Worm (Caenorhabditis elegans) whole organism, young adult: ENCODE data around the gene fbxb-34.
"Not testable (repeated sequence)": the region's sequence is repeated elsewhere in the genome, so short reads cannot be mapped to it uniquely, and the experiment has no call there.

Experiments used
- B0035.1 ChIP-seq: sonication (generic microtip); optimal IDR thresholded peaks from 2 replicates; lab custom pipeline; 2016; ENCODE audit warnings: missing genetic modification characterization, mild to moderate bottlenecking, missing compliant biosample characterization, missing genotype, missing genetic modification reagents
- B0261.1 ChIP-seq: sonication (generic microtip); optimal IDR thresholded peaks from 2 replicates; lab custom pipeline; 2016; ENCODE audit warnings: mild to moderate bottlenecking, missing genetic modification characterization, moderate library complexity, missing compliant biosample characterization
- B0336.3 ChIP-seq: fragments of 200-800 bp; sonication (Bioruptor generic); IDR thresholded peaks from 2 replicates; pipeline ENCODE4 v1.3.6; 2022; ENCODE audit warnings: missing genetic modification characterization, missing compliant biosample characterization
- C06A6.2 ChIP-seq: fragments of 200-800 bp; sonication (Bioruptor generic); conservative IDR thresholded peaks from 2 replicates; pipeline ENCODE4 v1.3.6; 2022; ENCODE audit warnings: missing genetic modification characterization, missing compliant biosample characterization
- F10E7.11 ChIP-seq: sonication (generic microtip); optimal IDR thresholded peaks from 2 replicates; lab custom pipeline; 2017; ENCODE audit warnings: mild to moderate bottlenecking, missing genetic modification characterization, moderate library complexity, missing compliant biosample characterization
- F22D6.2 ChIP-seq: sonication (generic microtip); optimal IDR thresholded peaks from 2 replicates; lab custom pipeline; 2016; ENCODE audit warnings: mild to moderate bottlenecking, missing genetic modification characterization, missing compliant biosample characterization
- F39B2.1 ChIP-seq: fragments of 200-800 bp; sonication (Bioruptor generic); IDR thresholded peaks from 2 replicates; pipeline ENCODE4 v1.3.6; 2022; ENCODE audit warnings: missing genetic modification reagents, missing genetic modification characterization, missing compliant biosample characterization
- F57C9.4 ChIP-seq: sonication (generic microtip); optimal IDR thresholded peaks from 2 replicates; lab custom pipeline; 2017; ENCODE audit warnings: mild to moderate bottlenecking, missing genetic modification characterization, missing compliant biosample characterization
- K11D2.4 ChIP-seq: fragments of 200-800 bp; sonication (Bioruptor generic); IDR thresholded peaks from 2 replicates; pipeline ENCODE4 v1.3.6; 2022; ENCODE audit warnings: missing genetic modification reagents, missing genetic modification characterization, missing compliant biosample characterization
- K12H6.12 ChIP-seq: fragments of 200-800 bp; sonication (Bioruptor generic); optimal IDR thresholded peaks from 2 replicates; lab custom pipeline; 2018; ENCODE audit warnings: mild to moderate bottlenecking, missing genetic modification characterization, missing compliant biosample characterization
- T26A5.8 ChIP-seq: sonication (generic microtip); optimal IDR thresholded peaks from 2 replicates; lab custom pipeline; 2016; ENCODE audit warnings: missing genetic modification characterization, missing compliant biosample characterization
- aptf-3 ChIP-seq: fragments of 200-800 bp; sonication (Bioruptor generic); IDR thresholded peaks from 2 replicates; pipeline ENCODE4 v1.3.6; 2022; ENCODE audit warnings: missing genetic modification characterization, missing compliant biosample characterization
- athp-1 ChIP-seq: sonication (generic microtip); optimal IDR thresholded peaks from 2 replicates; lab custom pipeline; 2017; ENCODE audit warnings: mild to moderate bottlenecking, missing genetic modification characterization, missing compliant biosample characterization
- chd-7 ChIP-seq: sonication (generic microtip); optimal IDR thresholded peaks from 2 replicates; lab custom pipeline; 2016; ENCODE audit warnings: mild to moderate bottlenecking, missing genetic modification characterization, moderate library complexity, missing compliant biosample characterization
- dox-1 ChIP-seq: fragments of 200-800 bp; sonication (Bioruptor generic); IDR thresholded peaks from 2 replicates; pipeline ENCODE4 v1.3.6; 2022; ENCODE audit warnings: missing genetic modification reagents, missing genetic modification characterization, missing compliant biosample characterization
- egl-44 ChIP-seq: fragments of 200-800 bp; sonication (Bioruptor generic); IDR thresholded peaks from 2 replicates; pipeline ENCODE4 v1.3.6; 2022; ENCODE audit warnings: missing genetic modification reagents, missing genetic modification characterization, missing compliant biosample characterization
- egrh-3 ChIP-seq: fragments of 200-800 bp; sonication (Bioruptor generic); IDR thresholded peaks from 2 replicates; pipeline ENCODE4 v1.3.6; 2022; ENCODE audit warnings: missing genetic modification reagents, missing genetic modification characterization, missing compliant biosample characterization
- hmg-1.2 ChIP-seq: fragments of 200-800 bp; sonication (Bioruptor generic); IDR thresholded peaks from 2 replicates; pipeline ENCODE4 v1.3.6; 2022; ENCODE audit warnings: missing genetic modification reagents, missing genetic modification characterization, missing compliant biosample characterization
- hmg-20 ChIP-seq: fragments of 200-800 bp; sonication (Bioruptor generic); IDR thresholded peaks from 2 replicates; pipeline ENCODE4 v1.3.6; 2022; ENCODE audit warnings: missing genetic modification reagents, missing genetic modification characterization, missing compliant biosample characterization
- let-607 ChIP-seq, 2 experiments: fragments of 200-800 bp in 1 of 2; sonication (Bioruptor generic) in 1 of 2; sonication (generic microtip) in 1 of 2; optimal IDR thresholded peaks; 2 replicates each; lab custom pipeline; 2016 to 2018; ENCODE audit warnings: mild to moderate bottlenecking in 2 of 2, missing compliant biosample characterization in 2 of 2, missing genetic modification characterization in 2 of 2, moderate library complexity in 2 of 2, missing genotype in 1 of 2
- lin-26 ChIP-seq: fragments of 200-800 bp; sonication (Bioruptor generic); IDR thresholded peaks from 2 replicates; pipeline ENCODE4 v1.3.6; 2022; ENCODE audit warnings: missing genetic modification reagents, missing genetic modification characterization, missing compliant biosample characterization
- lin-40 ChIP-seq: sonication (generic microtip); optimal IDR thresholded peaks from 2 replicates; lab custom pipeline; 2016; ENCODE audit warnings: missing genetic modification characterization, mild to moderate bottlenecking, missing compliant biosample characterization, missing genotype, missing genetic modification reagents
- madf-8 ChIP-seq: fragments of 200-800 bp; sonication (Bioruptor generic); conservative IDR thresholded peaks from 2 replicates; pipeline ENCODE4 v1.3.6; 2022; ENCODE audit warnings: missing genetic modification reagents, missing genetic modification characterization, missing compliant biosample characterization
- mel-28 ChIP-seq: sonication (generic microtip); optimal IDR thresholded peaks from 2 replicates; lab custom pipeline; 2016; ENCODE audit warnings: borderline replicate concordance, mild to moderate bottlenecking, missing genetic modification characterization, missing compliant biosample characterization
- nhr-179 ChIP-seq: sonication (generic microtip); optimal IDR thresholded peaks from 2 replicates; lab custom pipeline; 2016; ENCODE audit warnings: mild to moderate bottlenecking, missing genetic modification characterization, missing compliant biosample characterization
- nhr-27 ChIP-seq: fragments of 200-800 bp; sonication (Bioruptor generic); optimal IDR thresholded peaks from 2 replicates; lab custom pipeline; 2018; ENCODE audit warnings: mild to moderate bottlenecking, missing genetic modification characterization, moderate library complexity, missing compliant biosample characterization
- nhr-80 ChIP-seq: sonication (generic microtip); optimal IDR thresholded peaks from 2 replicates; lab custom pipeline; 2016; ENCODE audit warnings: missing genetic modification characterization, missing compliant biosample characterization
- pha-4 ChIP-seq: fragments of 150-350 bp; sonication (generic microtip); optimal IDR thresholded peaks from 2 replicates; lab custom pipeline; 2014; ENCODE audit warnings: missing biosample characterization, missing genetic modification reagents, missing genetic modification characterization
- rcor-1 ChIP-seq: fragments of 200-800 bp; sonication (Bioruptor generic); IDR thresholded peaks from 2 replicates; pipeline ENCODE4 v1.3.6; 2022; ENCODE audit warnings: missing genetic modification reagents, missing genetic modification characterization, missing compliant biosample characterization
- sea-2 ChIP-seq: fragments of 200-800 bp; sonication (Bioruptor generic); IDR thresholded peaks from 2 replicates; pipeline ENCODE4 v1.3.6; 2022; ENCODE audit warnings: missing genetic modification characterization, missing compliant biosample characterization
- tlf-1 ChIP-seq: fragments of 200-800 bp; sonication (Bioruptor generic); optimal IDR thresholded peaks from 2 replicates; lab custom pipeline; 2018; ENCODE audit warnings: mild to moderate bottlenecking, missing genetic modification characterization, missing compliant biosample characterization
- unc-62 ChIP-seq: fragments of 150-350 bp; optimal IDR thresholded peaks from 2 replicates; lab custom pipeline; 2014; ENCODE audit warnings: missing biosample characterization, missing genetic modification reagents, missing genetic modification characterization
- zfh-2 ChIP-seq: fragments of 200-800 bp; sonication (Bioruptor generic); conservative IDR thresholded peaks from 2 replicates; pipeline ENCODE4 v1.3.6; 2022; ENCODE audit warnings: missing genetic modification reagents, missing genetic modification characterization, missing compliant biosample characterization
- ztf-6 ChIP-seq: fragments of 200-800 bp; sonication (Bioruptor generic); IDR thresholded peaks from 2 replicates; pipeline ENCODE4 v1.3.6; 2022; ENCODE audit warnings: missing genetic modification reagents, missing genetic modification characterization, missing compliant biosample characterization

fbxb-34 gene

ce11 chrII:608757-609156, 21.1 kb downstream of the fbxb-34 start, which contains the start of gene W04H10.1:
Gene W04H10.1, plus strand, starts transcription at chrII:609057.
- TF ChIP-seq athp-1 (tag; lab: Kevin White, UChicago) (no peak), T26A5.8 (tag; lab: Kevin White, UChicago) (no peak)

ce11 chrII:612361-612760, 24.7 kb downstream of the fbxb-34 start, which contains the start of gene clec-118:
Gene clec-118, minus strand, starts transcription at chrII:612461.
- not testable (repeated sequence) for TF ChIP-seq F39B2.1; B0035.1; chd-7 (tag; lab: Kevin White, UChicago)
- TF ChIP-seq, all 124 proteins: peak for 0; not testable (repeated sequence) for 124

- TF ChIP-seq aptf-3 (GFP tag; lab: Robert Waterston, UW) (no peak), B0336.3 (GFP tag; lab: Robert Waterston, UW) (no peak), B0261.1 (tag; lab: Kevin White, UChicago) (no peak)
These were observed 27.1 kb downstream of the fbxb-34 start for ce11 chrII:614701-615100.

- TF ChIP-seq egl-44 (GFP tag; lab: Robert Waterston, UW) = no peak
- peak; percentile 71 for TF ChIP-seq nhr-80 (tag; lab: Kevin White, UChicago)
- TF ChIP-seq let-607 (tag; optimal IDR thresholded peaks at IDR 0.05; lab: Kevin White, UChicago) = peak; percentile 49 to 74
- TF ChIP-seq hmg-1.2 (GFP tag; lab: Robert Waterston, UW) = peak; percentile 73; the same call in 1 of the 2 replicates
- TF ChIP-seq K11D2.4 (GFP tag; lab: Robert Waterston, UW) = no peak
- TF ChIP-seq aptf-3 (GFP tag; lab: Robert Waterston, UW) = no peak
- no peak for TF ChIP-seq lin-26 (GFP tag; lab: Robert Waterston, UW)
- TF ChIP-seq unc-62 (GFP tag; lab: Kevin White, UChicago) = peak; percentile 24
- TF ChIP-seq pha-4 (tag; lab: Kevin White, UChicago) = peak; percentile 68
These were observed 33.5 kb downstream of the fbxb-34 start for ce11 chrII:621141-621540.

- TF ChIP-seq F22D6.2 (no peak), nhr-80 (tag; lab: Kevin White, UChicago) (peak; percentile 35), hmg-1.2 (GFP tag; lab: Robert Waterston, UW) (peak; percentile 93)
- TF ChIP-seq, all 124 proteins: peak for 2
These were observed 34.8 kb downstream of the fbxb-34 start for ce11 chrII:622478-622877.

ce11 chrII:624443-624842, 36.8 kb downstream of the fbxb-34 start, which contains the start of gene T04B8.5:
Gene T04B8.5, minus strand, starts transcription at chrII:624543.
- no peak for TF ChIP-seq C06A6.2 (GFP tag; lab: Robert Waterston, UW)
- TF ChIP-seq nhr-27 = no peak
- TF ChIP-seq lin-40 (tag; lab: Kevin White, UChicago) = no peak
- TF ChIP-seq sea-2 (GFP tag; lab: Robert Waterston, UW) = no peak
- no peak for TF ChIP-seq F22D6.2
- TF ChIP-seq F57C9.4 = no peak
- TF ChIP-seq mel-28 (tag; lab: Kevin White, UChicago) = no peak
- no peak for TF ChIP-seq ztf-6
- TF ChIP-seq tlf-1 (GFP tag; lab: Kevin White, UChicago) = no peak
- no peak for TF ChIP-seq madf-8
- no peak for TF ChIP-seq F10E7.11 (tag; lab: Kevin White, UChicago)
- TF ChIP-seq nhr-179 (tag; lab: Kevin White, UChicago) = no peak
- TF ChIP-seq, all 124 proteins: peak for 0

ce11 chrII:625926-626325, 38.3 kb downstream of the fbxb-34 start:
- TF ChIP-seq rcor-1 = no peak
- peak; percentile 57; the same call in 1 of the 2 replicates for TF ChIP-seq zfh-2 (GFP tag; lab: Robert Waterston, UW)
- no peak for TF ChIP-seq dox-1 (GFP tag; lab: Robert Waterston, UW)
- peak; percentile 20; the same call in 1 of the 2 replicates for TF ChIP-seq egrh-3
- no peak for TF ChIP-seq hmg-20 (GFP tag; lab: Robert Waterston, UW)
- peak; percentile 93 for TF ChIP-seq hmg-1.2 (GFP tag; lab: Robert Waterston, UW)
- peak; percentile 24 for TF ChIP-seq K12H6.12 (tag; lab: Kevin White, UChicago)
